Worm (Caenorhabditis elegans): ENCODE data around the gene hxk-3.
"Not testable (repeated sequence)": the region's sequence is repeated elsewhere in the genome, so short reads cannot be mapped to it uniquely, and the experiment has no call there.

Gene hxk-3

ce11 chrIV:1522358-1522757 is 24.9 kb downstream of the hxk-3 start:
- TF ChIP-seq tlf-1 (GFP tag; optimal IDR thresholded peaks at IDR 0.05) (no peak), Y95B8A.8 (GFP tag; IDR thresholded peaks at IDR 0.05) (no peak), snpc-1.3 (tag; optimal IDR thresholded peaks at IDR 0.05; ENCODE audit: insufficient read depth) (no peak), attf-3 (GFP tag; conservative IDR thresholded peaks at IDR 0.05) (no peak), F52B5.7 (tag; optimal IDR thresholded peaks at IDR 0.05) (no peak), ekl-4 (GFP tag; IDR thresholded peaks at IDR 0.05) (no peak)

DNA sequence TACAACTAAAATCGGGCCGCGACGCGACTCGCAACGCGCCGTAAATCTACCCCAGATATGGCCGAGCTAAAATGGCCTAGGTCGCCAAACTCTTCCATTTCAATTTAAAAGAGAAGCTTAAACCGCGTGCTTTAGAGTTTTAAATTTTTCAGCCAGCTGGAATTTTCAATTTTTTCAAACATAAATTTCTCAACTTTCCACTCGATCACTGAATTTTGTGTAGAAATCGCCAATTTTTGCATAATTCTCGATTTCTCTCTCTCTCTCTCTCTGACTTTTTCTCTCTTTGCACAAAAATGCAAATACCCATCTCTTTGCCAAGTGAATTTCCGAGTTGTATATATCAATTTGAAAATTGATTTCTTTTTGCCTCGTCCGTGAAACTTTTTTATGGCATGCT is 26.0 kb downstream of the hxk-3 start, which contains the start of gene K03H6.1:
Gene K03H6.1 (plus strand): TSS at position 301 of the 400 bp plus-strand sequence.
- TF ChIP-seq nfyb-1 (GFP tag; IDR thresholded peaks at IDR 0.05) (no peak), lin-40 (tag; optimal IDR thresholded peaks at IDR 0.05) (no peak)

DNA sequence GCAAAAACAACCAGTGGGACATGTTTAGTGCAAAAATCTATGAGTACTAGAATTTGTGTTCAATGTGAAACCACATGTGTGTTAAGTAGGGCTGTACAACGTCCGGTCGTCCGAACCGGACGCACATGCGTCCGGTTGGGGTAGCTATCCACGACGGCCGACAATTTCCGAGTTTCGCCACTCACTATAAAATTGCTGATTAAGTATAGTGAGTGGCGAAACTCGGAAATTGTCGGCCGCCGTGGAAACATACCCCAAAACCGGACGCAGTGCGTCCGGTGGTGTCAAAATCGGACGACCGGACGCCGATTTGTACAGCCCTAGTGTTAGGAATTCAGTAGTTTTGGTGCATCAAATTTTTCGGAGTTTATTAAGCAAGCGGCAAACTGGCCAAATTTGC is 31.3 kb downstream of the hxk-3 start:
- not testable (repeated sequence) for TF ChIP-seq snpc-4 (GFP tag; optimal IDR thresholded peaks at IDR 0.05)
- TF ChIP-seq snpc-4 (tag; optimal IDR thresholded peaks at IDR 0.05), result peak in 2 of 4 experiments; percentile 64 to 84

ce11 chrIV:1536316-1536715 is 38.9 kb downstream of the hxk-3 start, which contains the start of gene K03H6.5:
Gene K03H6.5 (minus strand): TSS chrIV:1536416.
- no peak for TF ChIP-seq K12H6.12 (tag; optimal IDR thresholded peaks at IDR 0.05)
- TF ChIP-seq rec-8 (tag; optimal IDR thresholded peaks at IDR 0.05), result no peak
- no peak for TF ChIP-seq lin-54 (GFP tag; optimal IDR thresholded peaks at IDR 0.05)
- TF ChIP-seq F57C9.4 (tag; optimal IDR thresholded peaks at IDR 0.05), result no peak
- no peak for TF ChIP-seq F23B12.7 (tag; optimal IDR thresholded peaks at IDR 0.05; ENCODE audit: insufficient read depth)
- TF ChIP-seq ceh-100 (GFP tag; IDR thresholded peaks at IDR 0.05), result no peak
- TF ChIP-seq ztf-18 (tag; optimal IDR thresholded peaks at IDR 0.05), result no peak
- no peak for TF ChIP-seq pha-4 (tag; optimal IDR thresholded peaks at IDR 0.05)
- TF ChIP-seq mxl-1 (tag; optimal IDR thresholded peaks at IDR 0.05), result no peak
- no peak for TF ChIP-seq aptf-2 (GFP tag; conservative IDR thresholded peaks at IDR 0.05)
- no peak for TF ChIP-seq D2030.7 (GFP tag; IDR thresholded peaks at IDR 0.05)
- no peak for TF ChIP-seq aptf-3 (GFP tag; IDR thresholded peaks at IDR 0.05)
- TF ChIP-seq F55B11.4 (tag; optimal IDR thresholded peaks at IDR 0.05; ENCODE audit: borderline replicate concordance, insufficient read depth), result no peak
- no peak for TF ChIP-seq F52B5.7 (tag; optimal IDR thresholded peaks at IDR 0.05)
- TF ChIP-seq lir-1 (GFP tag; conservative IDR thresholded peaks at IDR 0.05), result no peak

- no peak for TF ChIP-seq him-1 (tag; optimal IDR thresholded peaks at IDR 0.05)
- no peak for TF ChIP-seq ceh-40 (GFP tag; IDR thresholded peaks at IDR 0.05)
- TF ChIP-seq K12H6.12 (tag; optimal IDR thresholded peaks at IDR 0.05), result no peak
- no peak for TF ChIP-seq sdz-38 (tag; optimal IDR thresholded peaks at IDR 0.05)
- no peak for TF ChIP-seq ztf-25 (GFP tag; IDR thresholded peaks at IDR 0.05)
- no peak for TF ChIP-seq tlf-1 (GFP tag; optimal IDR thresholded peaks at IDR 0.05)
Observed at ce11 chrIV:1547129-1547528, 49.7 kb downstream of the hxk-3 start.

ce11 chrIV:1548457-1548861 is 51.0 kb downstream of the hxk-3 start, which contains the start of gene col-107:
Gene col-107 (plus strand): TSS chrIV:1548721.
- TF ChIP-seq lir-1 (GFP tag; conservative IDR thresholded peaks at IDR 0.05) (no peak), nfya-1 (tag; optimal IDR thresholded peaks at IDR 0.05; ENCODE audit: borderline replicate concordance, insufficient read depth) (no peak), zfh-2 (GFP tag; conservative IDR thresholded peaks at IDR 0.05) (no peak), nhr-90 (tag; optimal IDR thresholded peaks at IDR 0.05) (no peak), nfyb-1 (GFP tag; IDR thresholded peaks at IDR 0.05) (no peak), snpc-4 (GFP tag; optimal IDR thresholded peaks at IDR 0.05) (no peak), snpc-4 (tag; optimal IDR thresholded peaks at IDR 0.05) (no peak), ama-1 (optimal IDR thresholded peaks at IDR 0.05) (no peak), ama-1 (GFP tag; optimal IDR thresholded peaks at IDR 0.05) (no peak), madf-6 (GFP tag; IDR thresholded peaks at IDR 0.05) (no peak), mel-28 (tag; optimal IDR thresholded peaks at IDR 0.05; ENCODE audit: borderline replicate concordance) (no peak), snpc-1.1 (tag; optimal IDR thresholded peaks at IDR 0.05; ENCODE audit: insufficient read depth) (no peak), bed-2 (GFP tag; IDR thresholded peaks at IDR 0.05) (no peak), egl-44 (GFP tag; IDR thresholded peaks at IDR 0.05) (no peak), attf-5 (GFP tag; optimal IDR thresholded peaks at IDR 0.05) (no peak), C06A6.2 (GFP tag; conservative IDR thresholded peaks at IDR 0.05) (no peak), B0035.1 (tag; optimal IDR thresholded peaks at IDR 0.05) (no peak)

Data from whole organism, young adult.